Worm (Caenorhabditis elegans): ENCODE results near the gene F58E2.2.

DNA sequence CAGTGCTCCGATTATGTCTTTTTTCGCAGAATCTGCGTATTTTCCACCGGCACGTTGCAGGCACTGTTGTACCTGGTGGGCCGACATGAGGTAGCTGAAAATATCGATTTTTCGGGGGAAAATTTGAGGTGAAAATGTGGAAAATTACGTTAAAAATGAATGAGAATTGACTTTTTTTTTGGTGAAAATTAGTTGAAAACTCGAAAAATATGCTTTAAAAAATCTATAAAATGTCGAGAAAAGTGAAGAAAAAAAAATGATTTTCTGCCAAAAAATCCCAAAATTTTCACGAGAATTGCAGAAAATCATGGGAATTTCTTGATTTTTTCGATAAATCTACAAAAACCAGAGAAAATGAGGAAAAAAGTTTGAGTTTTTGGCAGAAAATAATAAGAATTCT lies 44.6 kb downstream of the F58E2.2 start, which contains the start of gene tsg-101:
- TF ChIP-seq elt-1 (tag; optimal IDR thresholded peaks at IDR 0.05; ENCODE audit: borderline replicate concordance, insufficient read depth) (no peak), lin-13 (tag; optimal IDR thresholded peaks at IDR 0.05) (no peak)

All from whole organism, mixed stage, embryonic.